Worm (Caenorhabditis elegans): ENCODE measurements around the gene Y53F4B.14.

Gene Y53F4B.14

ce11 chrII:15025599-15026164 is 12.1 kb upstream of the Y53F4B.14 start, which contains the start of gene cmtr-1 (continued):
- TF ChIP-seq gei-17 (GFP tag; optimal IDR thresholded peaks at IDR 0.05) (peak; percentile 90), ama-1 (optimal IDR thresholded peaks at IDR 0.05) (peak; percentile 77), ama-1 (GFP tag; optimal IDR thresholded peaks at IDR 0.05) (peak in 1 of 2 experiments; percentile 76), sptf-2 (GFP tag; optimal IDR thresholded peaks at IDR 0.05) (peak; percentile 80), sdz-38 (tag; optimal IDR thresholded peaks at IDR 0.05) (no peak), lir-1 (GFP tag; conservative IDR thresholded peaks at IDR 0.05) (peak; percentile 79), repo-1 (tag; optimal IDR thresholded peaks at IDR 0.05) (peak; percentile 97), cebp-2 (GFP tag; IDR thresholded peaks at IDR 0.05) (peak; percentile 84), rpc-1 (optimal IDR thresholded peaks at IDR 0.05) (no peak), rpc-1 (tag; optimal IDR thresholded peaks at IDR 0.05) (peak; percentile 17), athp-1 (tag; optimal IDR thresholded peaks at IDR 0.05) (peak; percentile 94), ekl-4 (GFP tag; IDR thresholded peaks at IDR 0.05) (peak; percentile 97), hsf-1 (GFP tag; IDR thresholded peaks at IDR 0.05) (peak; percentile 87), tbx-9 (tag; optimal IDR thresholded peaks at IDR 0.05; ENCODE audit: borderline replicate concordance) (no peak), nhr-120 (GFP tag; IDR thresholded peaks at IDR 0.05) (no peak), T26A5.8 (tag; optimal IDR thresholded peaks at IDR 0.05) (peak; percentile 44), K11D2.4 (GFP tag; IDR thresholded peaks at IDR 0.05) (peak; percentile 90), ets-4 (GFP tag; optimal IDR thresholded peaks at IDR 0.05) (peak; percentile 51), madf-3 (GFP tag; IDR thresholded peaks at IDR 0.05) (0 out of 2 replicates have a peak, but pooled peaks have one; percentile 56), atf-7 (tag; optimal IDR thresholded peaks at IDR 0.05) (peak; percentile 93), nfya-2 (GFP tag; IDR thresholded peaks at IDR 0.05) (no peak), xnd-1 (tag; optimal IDR thresholded peaks at IDR 0.05) (peak; percentile 54), chd-7 (tag; optimal IDR thresholded peaks at IDR 0.05) (peak; percentile 86), attf-3 (GFP tag; conservative IDR thresholded peaks at IDR 0.05) (peak; percentile 100), lsl-1 (GFP tag; optimal IDR thresholded peaks at IDR 0.05) (peak; percentile 85), snpc-4 (GFP tag; optimal IDR thresholded peaks at IDR 0.05) (peak; percentile 100), snpc-4 (tag; optimal IDR thresholded peaks at IDR 0.05) (peak; percentile 100), zim-3 (tag; optimal IDR thresholded peaks at IDR 0.05) (peak; percentile 97), Y67H2A.10 (GFP tag; conservative IDR thresholded peaks at IDR 0.05) (no peak), let-607 (tag; optimal IDR thresholded peaks at IDR 0.05) (peak; percentile 42 to 80), ceh-40 (GFP tag; IDR thresholded peaks at IDR 0.05) (no peak), lin-54 (GFP tag; optimal IDR thresholded peaks at IDR 0.05) (peak; percentile 96), T07F8.4 (tag; optimal IDR thresholded peaks at IDR 0.05) (peak; percentile 64), B0019.2 (GFP tag; conservative IDR thresholded peaks at IDR 0.05) (peak; percentile 73), fkh-3 (tag; optimal IDR thresholded peaks at IDR 0.05) (peak; percentile 84), lin-26 (GFP tag; IDR thresholded peaks at IDR 0.05) (peak; percentile 82), D2030.7 (GFP tag; IDR thresholded peaks at IDR 0.05) (peak; percentile 100), nhr-179 (tag; optimal IDR thresholded peaks at IDR 0.05) (peak; percentile 28), ztf-6 (GFP tag; IDR thresholded peaks at IDR 0.05) (no peak), F23B12.7 (tag; optimal IDR thresholded peaks at IDR 0.05; ENCODE audit: insufficient read depth) (peak; percentile 69), Y53F4B.3 (GFP tag; IDR thresholded peaks at IDR 0.05) (no peak; the same call in 1 of the 2 replicates), tlf-1 (GFP tag; optimal IDR thresholded peaks at IDR 0.05) (peak; percentile 95), K12H6.12 (tag; optimal IDR thresholded peaks at IDR 0.05) (peak; percentile 81), madf-6 (GFP tag; IDR thresholded peaks at IDR 0.05) (peak; percentile 93), pha-4 (tag; optimal IDR thresholded peaks at IDR 0.05) (no peak), egl-18 (GFP tag; IDR thresholded peaks at IDR 0.05) (no peak), ztf-28 (GFP tag; IDR thresholded peaks at IDR 0.05) (peak; percentile 86), zfh-2 (GFP tag; conservative IDR thresholded peaks at IDR 0.05) (peak; percentile 92), somi-1 (GFP tag; optimal IDR thresholded peaks at IDR 0.05) (peak; percentile 73), F22D6.2 (tag; optimal IDR thresholded peaks at IDR 0.05) (peak; percentile 74)
